Worm (Caenorhabditis elegans) whole organism, L1 larva: ENCODE measurements around the gene F08D12.7.

Source experiments
- C04F5.9 ChIP-seq: sonication (generic microtip); optimal IDR thresholded peaks from 2 replicates; lab custom pipeline; 2016; ENCODE audit warnings: missing genetic modification characterization, missing compliant biosample characterization
- C16A3.4 ChIP-seq: fragments of 150-350 bp; optimal IDR thresholded peaks from 2 replicates; lab custom pipeline; 2014; ENCODE audit warnings: missing biosample characterization, missing genetic modification characterization
- C34B4.2 ChIP-seq: sonication (generic microtip); optimal IDR thresholded peaks from 2 replicates; lab custom pipeline; 2017; ENCODE audit warnings: mild to moderate bottlenecking, missing genetic modification characterization, missing compliant biosample characterization
- F16B12.6 ChIP-seq: fragments of 150-350 bp; optimal IDR thresholded peaks from 2 replicates; lab custom pipeline; 2014; ENCODE audit warnings: missing biosample characterization, missing genetic modification characterization
- Y116A8C.19 ChIP-seq: sonication (generic microtip); optimal IDR thresholded peaks from 2 replicates; lab custom pipeline; 2016; ENCODE audit warnings: missing compliant biosample characterization, missing genetic modification characterization, borderline replicate concordance
- aha-1 ChIP-seq: fragments of 150-350 bp; optimal IDR thresholded peaks from 2 replicates; lab custom pipeline; 2014; ENCODE audit warnings: missing biosample characterization, missing genetic modification characterization
- aly-2 ChIP-seq: fragments of 150-350 bp; optimal IDR thresholded peaks from 2 replicates; lab custom pipeline; 2014; ENCODE audit warnings: missing biosample characterization, missing genetic modification characterization
- ama-1 ChIP-seq: fragments of 150-350 bp; optimal IDR thresholded peaks from 2 replicates; lab custom pipeline; 2014
- blmp-1 ChIP-seq: fragments of 150-350 bp; optimal IDR thresholded peaks from 2 replicates; lab custom pipeline; 2014; ENCODE audit warnings: missing biosample characterization, missing genetic modification characterization
- ceh-63 ChIP-seq: fragments of 200-800 bp; sonication (Bioruptor generic); optimal IDR thresholded peaks from 2 replicates; lab custom pipeline; 2018; ENCODE audit warnings: mild to moderate bottlenecking, missing genetic modification characterization, missing compliant biosample characterization
- ceh-8 ChIP-seq: fragments of 200-800 bp; sonication (Bioruptor generic); optimal IDR thresholded peaks from 2 replicates; lab custom pipeline; 2018; ENCODE audit warnings: mild to moderate bottlenecking, missing genetic modification characterization, moderate library complexity, missing compliant biosample characterization
- ceh-88 ChIP-seq: fragments of 200-800 bp; sonication (Bioruptor generic); IDR thresholded peaks from 2 replicates; pipeline ENCODE4 v1.3.6; 2022; ENCODE audit warnings: missing genetic modification characterization, missing compliant biosample characterization
- ces-1 ChIP-seq: fragments of 150-350 bp; optimal IDR thresholded peaks from 2 replicates; lab custom pipeline; 2014; ENCODE audit warnings: missing biosample characterization, missing genetic modification reagents, missing genetic modification characterization
- dsc-1 ChIP-seq: sonication (generic microtip); optimal IDR thresholded peaks from 2 replicates; lab custom pipeline; 2016; ENCODE audit warnings: mild to moderate bottlenecking, missing genetic modification characterization, missing compliant biosample characterization
- egl-27 ChIP-seq, 2 experiments: fragments of 150-350 bp in 1 of 2; sonication (generic microtip); optimal IDR thresholded peaks; 3 replicates each; lab custom pipeline; 2017 to 2018; ENCODE audit warnings: missing biosample characterization in 2 of 2, missing genetic modification characterization in 2 of 2, missing genetic modification reagents in 2 of 2
- elt-2 ChIP-seq: sonication (generic microtip); optimal IDR thresholded peaks from 2 replicates; lab custom pipeline; 2016; ENCODE audit warnings: missing genetic modification characterization, mild to moderate bottlenecking, inconsistent platforms, missing compliant biosample characterization, missing genetic modification reagents
- fkh-8 ChIP-seq: sonication (generic microtip); optimal IDR thresholded peaks from 2 replicates; lab custom pipeline; 2016; ENCODE audit warnings: mild to moderate bottlenecking, missing genetic modification characterization, missing compliant biosample characterization
- grh-1 ChIP-seq: fragments of 200-800 bp; sonication (Bioruptor generic); IDR thresholded peaks from 2 replicates; pipeline ENCODE4 v1.3.6; 2022; ENCODE audit warnings: missing genetic modification reagents, missing genetic modification characterization, missing compliant biosample characterization
- hlh-17 ChIP-seq: fragments of 200-800 bp; sonication (Bioruptor generic); optimal IDR thresholded peaks from 2 replicates; lab custom pipeline; 2018; ENCODE audit warnings: missing genetic modification characterization, mild to moderate bottlenecking, missing compliant biosample characterization, moderate library complexity, borderline replicate concordance
- hlh-4 ChIP-seq: sonication (generic microtip); optimal IDR thresholded peaks from 2 replicates; lab custom pipeline; 2016; ENCODE audit warnings: mild to moderate bottlenecking, missing genetic modification characterization, missing compliant biosample characterization
- lin-13 ChIP-seq: fragments of 150-350 bp; optimal IDR thresholded peaks from 2 replicates; lab custom pipeline; 2014; ENCODE audit warnings: missing biosample characterization, missing genetic modification reagents, missing genetic modification characterization
- lin-14 ChIP-seq: fragments of 200-800 bp; sonication (Bioruptor generic); optimal IDR thresholded peaks from 2 replicates; lab custom pipeline; 2018; ENCODE audit warnings: mild to moderate bottlenecking, missing genetic modification characterization, moderate library complexity, missing compliant biosample characterization
- lin-15B ChIP-seq: fragments of 150-350 bp; sonication (generic microtip); optimal IDR thresholded peaks from 3 replicates; lab custom pipeline; 2014; ENCODE audit warnings: missing biosample characterization, missing genetic modification characterization
- lin-39 ChIP-seq: fragments of 150-350 bp; optimal IDR thresholded peaks from 2 replicates; lab custom pipeline; 2014; ENCODE audit warnings: missing biosample characterization, missing genetic modification reagents, missing genetic modification characterization
- lir-3 ChIP-seq: sonication (generic microtip); optimal IDR thresholded peaks from 2 replicates; lab custom pipeline; 2016; ENCODE audit warnings: mild to moderate bottlenecking, missing genetic modification characterization, moderate library complexity, missing compliant biosample characterization; ENCODE audit not compliant: poor library complexity
- lsy-2 ChIP-seq, 2 experiments: fragments of 150-350 bp; optimal IDR thresholded peaks; 2 replicates each; lab custom pipeline; 2014; ENCODE audit warnings: missing biosample characterization in 2 of 2, missing genetic modification characterization in 2 of 2
- mef-2 ChIP-seq: fragments of 150-350 bp; optimal IDR thresholded peaks from 2 replicates; lab custom pipeline; 2014; ENCODE audit warnings: missing biosample characterization, missing genetic modification characterization
- nhr-11 ChIP-seq: fragments of 150-350 bp; optimal IDR thresholded peaks from 2 replicates; lab custom pipeline; 2014; ENCODE audit warnings: missing biosample characterization, missing genetic modification characterization
- nhr-19 ChIP-seq: fragments of 200-800 bp; sonication (Bioruptor generic); conservative IDR thresholded peaks from 2 replicates; pipeline ENCODE4 v1.3.6; 2022; ENCODE audit warnings: missing genetic modification characterization, missing compliant biosample characterization
- nhr-28 ChIP-seq: fragments of 150-350 bp; optimal IDR thresholded peaks from 2 replicates; lab custom pipeline; 2014; ENCODE audit warnings: missing biosample characterization, missing genetic modification characterization
- nhr-47 ChIP-seq: sonication (generic microtip); optimal IDR thresholded peaks from 2 replicates; lab custom pipeline; 2016; ENCODE audit warnings: mild to moderate bottlenecking, missing genetic modification characterization, moderate library complexity, missing compliant biosample characterization
- nhr-71 ChIP-seq: sonication (generic microtip); optimal IDR thresholded peaks from 2 replicates; lab custom pipeline; 2016; ENCODE audit warnings: mild to moderate bottlenecking, missing genetic modification characterization, moderate library complexity, missing compliant biosample characterization
- nhr-76 ChIP-seq: sonication (generic microtip); optimal IDR thresholded peaks from 2 replicates; lab custom pipeline; 2017; ENCODE audit warnings: missing biosample characterization, missing genetic modification characterization
- nhr-77 ChIP-seq: fragments of 150-350 bp; optimal IDR thresholded peaks from 2 replicates; lab custom pipeline; 2014; ENCODE audit warnings: missing biosample characterization, missing genetic modification characterization
- nhr-85 ChIP-seq: sonication (generic microtip); peaks from one replicate; lab custom pipeline; 2016; ENCODE audit warnings: missing genetic modification characterization, inconsistent platforms, missing compliant biosample characterization
- nhr-90 ChIP-seq: sonication (generic microtip); optimal IDR thresholded peaks from 2 replicates; lab custom pipeline; 2016; ENCODE audit warnings: mild to moderate bottlenecking, missing genetic modification characterization, missing compliant biosample characterization; ENCODE audit not compliant: poor library complexity
- pag-3 ChIP-seq: sonication (generic microtip); optimal IDR thresholded peaks from 2 replicates; lab custom pipeline; 2017; ENCODE audit warnings: missing genetic modification characterization, mild to moderate bottlenecking, missing compliant biosample characterization, antibody characterized with exemption, borderline replicate concordance; ENCODE audit not compliant: insufficient read depth
- skn-1 ChIP-seq: fragments of 150-350 bp; optimal IDR thresholded peaks from 2 replicates; lab custom pipeline; 2014; ENCODE audit warnings: missing biosample characterization, missing genetic modification characterization
- snpc-4 ChIP-seq: fragments of 150-350 bp; optimal IDR thresholded peaks from 2 replicates; lab custom pipeline; 2014; ENCODE audit warnings: missing biosample characterization, missing genetic modification characterization
- snu-23 ChIP-seq: sonication (generic microtip); optimal IDR thresholded peaks from 2 replicates; lab custom pipeline; 2016; ENCODE audit warnings: missing genetic modification characterization, missing compliant biosample characterization
- sptf-1 ChIP-seq: fragments of 150-350 bp; optimal IDR thresholded peaks from 2 replicates; lab custom pipeline; 2014; ENCODE audit warnings: missing biosample characterization, missing genetic modification characterization
- sup-37 ChIP-seq: fragments of 200-800 bp; sonication (Bioruptor generic); optimal IDR thresholded peaks from 2 replicates; lab custom pipeline; 2018; ENCODE audit warnings: mild to moderate bottlenecking, missing genetic modification characterization, missing compliant biosample characterization
- swsn-7 ChIP-seq: sonication (generic microtip); optimal IDR thresholded peaks from 2 replicates; lab custom pipeline; 2016; ENCODE audit warnings: missing genetic modification characterization, missing compliant biosample characterization
- tbx-2 ChIP-seq: sonication (generic microtip); optimal IDR thresholded peaks from 2 replicates; lab custom pipeline; 2016; ENCODE audit warnings: missing genetic modification characterization, missing compliant biosample characterization
- unc-130 ChIP-seq: fragments of 150-350 bp; optimal IDR thresholded peaks from 2 replicates; lab custom pipeline; 2017; ENCODE audit warnings: missing biosample characterization, missing genetic modification characterization, inconsistent platforms
- unc-30 ChIP-seq: sonication (generic microtip); optimal IDR thresholded peaks from 2 replicates; lab custom pipeline; 2017; ENCODE audit warnings: missing biosample characterization, missing genetic modification characterization
- unc-62 ChIP-seq: fragments of 150-350 bp; optimal IDR thresholded peaks from 2 replicates; lab custom pipeline; 2014; ENCODE audit warnings: missing biosample characterization, missing genetic modification reagents, missing genetic modification characterization
- unc-86 ChIP-seq: sonication (generic microtip); optimal IDR thresholded peaks from 2 replicates; lab custom pipeline; 2016; ENCODE audit warnings: missing genetic modification characterization, missing compliant biosample characterization
- vab-15 ChIP-seq: sonication (generic microtip); optimal IDR thresholded peaks from 2 replicates; lab custom pipeline; 2017; ENCODE audit warnings: missing genotype, mild to moderate bottlenecking, missing genetic modification characterization, missing compliant biosample characterization
- xbp-1 ChIP-seq: sonication (generic microtip); optimal IDR thresholded peaks from 2 replicates; lab custom pipeline; 2016; ENCODE audit warnings: missing genetic modification characterization, missing compliant biosample characterization
- zag-1 ChIP-seq: fragments of 150-350 bp; optimal IDR thresholded peaks from 2 replicates; lab custom pipeline; 2014; ENCODE audit warnings: missing biosample characterization, missing genetic modification characterization
- zip-4 ChIP-seq: fragments of 200-800 bp; sonication (Bioruptor generic); optimal IDR thresholded peaks from 2 replicates; lab custom pipeline; 2018; ENCODE audit warnings: mild to moderate bottlenecking, missing genetic modification characterization, moderate library complexity, missing compliant biosample characterization
- ztf-11 ChIP-seq, 2 experiments: sonication (generic microtip); optimal IDR thresholded peaks; 2 replicates each; lab custom pipeline; 2016 to 2017; ENCODE audit warnings: missing genetic modification characterization in 2 of 2, missing biosample characterization in 1 of 2, missing compliant biosample characterization in 1 of 2
- ztf-4 ChIP-seq: fragments of 150-350 bp; optimal IDR thresholded peaks from 2 replicates; lab custom pipeline; 2014; ENCODE audit warnings: missing biosample characterization, missing genetic modification characterization

Gene F08D12.7

ce11 chrII:2787031-2787512 lies 18.2 kb upstream of the F08D12.7 start, which contains the start of the genes F08D12.12 and srpa-72 (continued):
- TF ChIP-seq lsy-2 (tag; optimal IDR thresholded peaks at IDR 0.05; lab: Kevin White, UChicago) (peak; percentile 36 to 63), ceh-8 (GFP tag; lab: Kevin White, UChicago) (no peak), C04F5.9 (no peak), C34B4.2 (no peak), ces-1 (GFP tag; lab: Kevin White, UChicago) (no peak), zip-4 (GFP tag; lab: Kevin White, UChicago) (no peak), nhr-19 (GFP tag; lab: Robert Waterston, UW) (peak; percentile 23), blmp-1 (no peak), C16A3.4 (peak; percentile 42), lin-13 (GFP tag; lab: Kevin White, UChicago) (peak; percentile 27), unc-62 (GFP tag; lab: Kevin White, UChicago) (no peak), F16B12.6 (tag; lab: Kevin White, UChicago) (peak; percentile 91), fkh-8 (tag; lab: Kevin White, UChicago) (no peak), mef-2 (tag; lab: Kevin White, UChicago) (no peak), pag-3 (tag; lab: Kevin White, UChicago) (no peak), snpc-4 (no peak), vab-15 (peak; percentile 26), hlh-17 (GFP tag; lab: Kevin White, UChicago) (no peak), nhr-11 (tag; lab: Kevin White, UChicago) (no peak), nhr-90 (no peak), aly-2 (tag; lab: Kevin White, UChicago) (no peak), lin-15B (tag; lab: Kevin White, UChicago) (peak; percentile 15), lin-39 (no peak), unc-30 (tag; lab: Kevin White, UChicago) (no peak), nhr-77 (tag; lab: Kevin White, UChicago) (no peak), nhr-85 (no peak), ceh-88 (GFP tag; lab: Robert Waterston, UW) (no peak), nhr-47 (tag; lab: Kevin White, UChicago) (no peak), sptf-1 (no peak), ztf-4 (tag; lab: Kevin White, UChicago) (no peak), hlh-4 (tag; lab: Kevin White, UChicago) (no peak), Y116A8C.19 (tag; lab: Kevin White, UChicago) (no peak), ama-1 (no peak), zag-1 (tag; lab: Kevin White, UChicago) (no peak), aha-1 (tag; lab: Kevin White, UChicago) (no peak), sup-37 (GFP tag; lab: Kevin White, UChicago) (no peak), dsc-1 (tag; lab: Kevin White, UChicago) (no peak), swsn-7 (peak; percentile 10), unc-86 (tag; lab: Kevin White, UChicago) (no peak), lin-14 (peak; percentile 57), tbx-2 (no peak), snu-23 (GFP tag; lab: Kevin White, UChicago) (peak; percentile 48), elt-2 (no peak), unc-130 (tag; lab: Kevin White, UChicago) (peak; percentile 64), lir-3 (tag; lab: Kevin White, UChicago) (no peak), egl-27 (tag; optimal IDR thresholded peaks at IDR 0.05; lab: Kevin White, UChicago) (no peak), xbp-1 (tag; lab: Kevin White, UChicago) (peak; percentile 27), ceh-63 (GFP tag; lab: Kevin White, UChicago) (no peak), nhr-28 (tag; lab: Kevin White, UChicago) (no peak), ztf-11 (tag; optimal IDR thresholded peaks at IDR 0.05; lab: Kevin White, UChicago) (no peak), nhr-71 (tag; lab: Kevin White, UChicago) (no peak), skn-1 (tag; lab: Kevin White, UChicago) (no peak), nhr-76 (tag; lab: Kevin White, UChicago) (no peak), grh-1 (GFP tag; lab: Robert Waterston, UW) (no peak)
